Worm (Caenorhabditis elegans) whole organism, young adult: Measurements from ENCODE around the gene tag-180.

Source experiments
- B0035.1 ChIP-seq: sonication (generic microtip); optimal IDR thresholded peaks from 2 replicates; lab custom pipeline; 2016; ENCODE audit warnings: missing genetic modification characterization, mild to moderate bottlenecking, missing compliant biosample characterization, missing genotype, missing genetic modification reagents
- C06A6.2 ChIP-seq: fragments of 200-800 bp; sonication (Bioruptor generic); conservative IDR thresholded peaks from 2 replicates; pipeline ENCODE4 v1.3.6; 2022; ENCODE audit warnings: missing genetic modification characterization, missing compliant biosample characterization
- C17E4.6 ChIP-seq: fragments of 200-800 bp; sonication (Bioruptor generic); IDR thresholded peaks from 2 replicates; pipeline ENCODE4 v1.3.6; 2022; ENCODE audit warnings: missing genetic modification reagents, missing genetic modification characterization, missing compliant biosample characterization
- F23B12.7 ChIP-seq: sonication (generic microtip); optimal IDR thresholded peaks from 2 replicates; lab custom pipeline; 2017; ENCODE audit warnings: missing genetic modification characterization, mild to moderate bottlenecking, missing compliant biosample characterization, antibody characterized with exemption, moderate library complexity; ENCODE audit not compliant: insufficient read depth
- F33H1.4 ChIP-seq: fragments of 200-800 bp; sonication (Bioruptor generic); IDR thresholded peaks from 2 replicates; pipeline ENCODE4 v1.3.6; 2022; ENCODE audit warnings: missing genetic modification reagents, missing genetic modification characterization, missing compliant biosample characterization
- K11D2.4 ChIP-seq: fragments of 200-800 bp; sonication (Bioruptor generic); IDR thresholded peaks from 2 replicates; pipeline ENCODE4 v1.3.6; 2022; ENCODE audit warnings: missing genetic modification reagents, missing genetic modification characterization, missing compliant biosample characterization
- K12H6.12 ChIP-seq: fragments of 200-800 bp; sonication (Bioruptor generic); optimal IDR thresholded peaks from 2 replicates; lab custom pipeline; 2018; ENCODE audit warnings: mild to moderate bottlenecking, missing genetic modification characterization, missing compliant biosample characterization
- Y53F4B.3 ChIP-seq: fragments of 200-800 bp; sonication (Bioruptor generic); IDR thresholded peaks from 2 replicates; pipeline ENCODE4 v1.3.6; 2022; ENCODE audit warnings: missing genetic modification reagents, missing genetic modification characterization, missing compliant biosample characterization
- Y53G8AR.9 ChIP-seq: fragments of 200-800 bp; sonication (Bioruptor generic); conservative IDR thresholded peaks from 2 replicates; pipeline ENCODE4 v1.3.6; 2022; ENCODE audit warnings: missing genetic modification reagents, missing genetic modification characterization, missing compliant biosample characterization
- Y95B8A.8 ChIP-seq: fragments of 200-800 bp; sonication (Bioruptor generic); IDR thresholded peaks from 2 replicates; pipeline ENCODE4 v1.3.6; 2022; ENCODE audit warnings: missing genetic modification reagents, missing genetic modification characterization, missing compliant biosample characterization
- ZK185.1 ChIP-seq: sonication (generic microtip); optimal IDR thresholded peaks from 2 replicates; lab custom pipeline; 2016; ENCODE audit warnings: mild to moderate bottlenecking, missing genetic modification characterization, missing compliant biosample characterization; ENCODE audit not compliant: poor library complexity, severe bottlenecking
- ama-1 ChIP-seq, 3 experiments: fragments of 150-350 bp in 1 of 3; sonication (generic microtip) in 2 of 3; optimal IDR thresholded peaks; 2 replicates each; lab custom pipeline; 2014 to 2018; ENCODE audit warnings: missing biosample characterization in 2 of 3, missing genetic modification characterization in 2 of 3, missing genetic modification reagents in 2 of 3
- aptf-2 ChIP-seq: fragments of 200-800 bp; sonication (Bioruptor generic); conservative IDR thresholded peaks from 2 replicates; pipeline ENCODE4 v1.3.6; 2022; ENCODE audit warnings: missing genetic modification reagents, missing genetic modification characterization, missing compliant biosample characterization
- athp-1 ChIP-seq: sonication (generic microtip); optimal IDR thresholded peaks from 2 replicates; lab custom pipeline; 2017; ENCODE audit warnings: mild to moderate bottlenecking, missing genetic modification characterization, missing compliant biosample characterization
- bed-2 ChIP-seq: fragments of 200-800 bp; sonication (Bioruptor generic); IDR thresholded peaks from 2 replicates; pipeline ENCODE4 v1.3.6; 2022; ENCODE audit warnings: missing genetic modification reagents, missing genetic modification characterization, missing compliant biosample characterization
- cebp-2 ChIP-seq: fragments of 200-800 bp; sonication (Bioruptor generic); IDR thresholded peaks from 2 replicates; pipeline ENCODE4 v1.3.6; 2022; ENCODE audit warnings: missing genetic modification characterization, missing compliant biosample characterization
- ceh-58 ChIP-seq: fragments of 200-800 bp; sonication (Bioruptor generic); IDR thresholded peaks from 2 replicates; pipeline ENCODE4 v1.3.6; 2022; ENCODE audit warnings: missing genetic modification characterization, missing compliant biosample characterization
- die-1 ChIP-seq: sonication (generic microtip); optimal IDR thresholded peaks from 2 replicates; lab custom pipeline; 2016; ENCODE audit warnings: missing genotype, mild to moderate bottlenecking, missing genetic modification characterization, missing compliant biosample characterization
- dox-1 ChIP-seq: fragments of 200-800 bp; sonication (Bioruptor generic); IDR thresholded peaks from 2 replicates; pipeline ENCODE4 v1.3.6; 2022; ENCODE audit warnings: missing genetic modification reagents, missing genetic modification characterization, missing compliant biosample characterization
- egl-44 ChIP-seq: fragments of 200-800 bp; sonication (Bioruptor generic); IDR thresholded peaks from 2 replicates; pipeline ENCODE4 v1.3.6; 2022; ENCODE audit warnings: missing genetic modification reagents, missing genetic modification characterization, missing compliant biosample characterization
- fkh-3 ChIP-seq: sonication (generic microtip); optimal IDR thresholded peaks from 2 replicates; lab custom pipeline; 2016; ENCODE audit warnings: mild to moderate bottlenecking, missing genetic modification characterization, missing compliant biosample characterization
- hlh-26 ChIP-seq: fragments of 200-800 bp; sonication (Bioruptor generic); conservative IDR thresholded peaks from 2 replicates; pipeline ENCODE4 v1.3.6; 2022; ENCODE audit warnings: missing genetic modification reagents, missing genetic modification characterization, missing compliant biosample characterization
- hsf-1 ChIP-seq: fragments of 200-800 bp; sonication (Bioruptor generic); IDR thresholded peaks from 2 replicates; pipeline ENCODE4 v1.3.6; 2022; ENCODE audit warnings: missing genetic modification reagents, missing genetic modification characterization, missing compliant biosample characterization
- lag-1 ChIP-seq: fragments of 200-800 bp; sonication (Bioruptor generic); IDR thresholded peaks from 2 replicates; pipeline ENCODE4 v1.3.6; 2022; ENCODE audit warnings: missing genetic modification reagents, missing genetic modification characterization, missing compliant biosample characterization
- lin-26 ChIP-seq: fragments of 200-800 bp; sonication (Bioruptor generic); IDR thresholded peaks from 2 replicates; pipeline ENCODE4 v1.3.6; 2022; ENCODE audit warnings: missing genetic modification reagents, missing genetic modification characterization, missing compliant biosample characterization
- lin-54 ChIP-seq: fragments of 200-800 bp; sonication (Bioruptor generic); optimal IDR thresholded peaks from 2 replicates; lab custom pipeline; 2018; ENCODE audit warnings: mild to moderate bottlenecking, missing genetic modification characterization, missing compliant biosample characterization
- lir-1 ChIP-seq: fragments of 200-800 bp; sonication (Bioruptor generic); conservative IDR thresholded peaks from 2 replicates; pipeline ENCODE4 v1.3.6; 2022; ENCODE audit warnings: missing genetic modification reagents, missing genetic modification characterization, missing compliant biosample characterization
- lsl-1 ChIP-seq: fragments of 200-800 bp; sonication (Bioruptor generic); optimal IDR thresholded peaks from 2 replicates; lab custom pipeline; 2018; ENCODE audit warnings: mild to moderate bottlenecking, missing genetic modification characterization, moderate library complexity, missing compliant biosample characterization
- lsy-27 ChIP-seq: sonication (generic microtip); optimal IDR thresholded peaks from 2 replicates; lab custom pipeline; 2017; ENCODE audit warnings: missing genetic modification characterization, mild to moderate bottlenecking, missing compliant biosample characterization, antibody characterized with exemption, missing genotype, borderline replicate concordance; ENCODE audit not compliant: insufficient read depth
- madf-8 ChIP-seq: fragments of 200-800 bp; sonication (Bioruptor generic); conservative IDR thresholded peaks from 2 replicates; pipeline ENCODE4 v1.3.6; 2022; ENCODE audit warnings: missing genetic modification reagents, missing genetic modification characterization, missing compliant biosample characterization
- mes-4 ChIP-seq: sonication (generic microtip); optimal IDR thresholded peaks from 2 replicates; lab custom pipeline; 2016; ENCODE audit warnings: missing genotype, missing genetic modification characterization, missing compliant biosample characterization
- mxl-1 ChIP-seq: sonication (generic microtip); optimal IDR thresholded peaks from 2 replicates; lab custom pipeline; 2016; ENCODE audit warnings: missing genetic modification characterization, missing compliant biosample characterization
- pbrm-1 ChIP-seq: fragments of 200-800 bp; sonication (Bioruptor generic); IDR thresholded peaks from 2 replicates; pipeline ENCODE4 v1.3.6; 2022; ENCODE audit warnings: missing genetic modification reagents, missing genetic modification characterization, missing compliant biosample characterization
- rcor-1 ChIP-seq: fragments of 200-800 bp; sonication (Bioruptor generic); IDR thresholded peaks from 2 replicates; pipeline ENCODE4 v1.3.6; 2022; ENCODE audit warnings: missing genetic modification reagents, missing genetic modification characterization, missing compliant biosample characterization
- rec-8 ChIP-seq, 2 experiments: sonication (generic microtip); optimal IDR thresholded peaks; 2 replicates each; lab custom pipeline; 2016; ENCODE audit warnings: mild to moderate bottlenecking in 2 of 2, missing genetic modification characterization in 2 of 2, missing genetic modification reagents in 2 of 2, missing genotype in 2 of 2, missing biosample characterization in 1 of 2, missing compliant biosample characterization in 1 of 2, moderate library complexity in 1 of 2
- snpc-1.3 ChIP-seq: sonication (generic microtip); optimal IDR thresholded peaks from 2 replicates; lab custom pipeline; 2017; ENCODE audit warnings: missing genetic modification characterization, mild to moderate bottlenecking, missing compliant biosample characterization, antibody characterized with exemption, moderate library complexity, missing genotype, missing genetic modification reagents; ENCODE audit not compliant: insufficient read depth
- snpc-3.4 ChIP-seq: sonication (generic microtip); optimal IDR thresholded peaks from 2 replicates; lab custom pipeline; 2017; ENCODE audit warnings: missing genetic modification characterization, mild to moderate bottlenecking, missing compliant biosample characterization, antibody characterized with exemption, moderate library complexity, missing genotype, missing genetic modification reagents
- somi-1 ChIP-seq: fragments of 200-800 bp; sonication (Bioruptor generic); optimal IDR thresholded peaks from 2 replicates; lab custom pipeline; 2018; ENCODE audit warnings: mild to moderate bottlenecking, missing genetic modification characterization, missing compliant biosample characterization
- tbp1 ChIP-seq: fragments of 200-800 bp; sonication (Bioruptor generic); optimal IDR thresholded peaks from 2 replicates; lab custom pipeline; 2018; ENCODE audit warnings: mild to moderate bottlenecking, missing genetic modification characterization, missing compliant biosample characterization
- tbx-9 ChIP-seq: sonication (generic microtip); optimal IDR thresholded peaks from 2 replicates; lab custom pipeline; 2016; ENCODE audit warnings: borderline replicate concordance, missing genetic modification characterization, inconsistent platforms, missing compliant biosample characterization
- zfh-2 ChIP-seq: fragments of 200-800 bp; sonication (Bioruptor generic); conservative IDR thresholded peaks from 2 replicates; pipeline ENCODE4 v1.3.6; 2022; ENCODE audit warnings: missing genetic modification reagents, missing genetic modification characterization, missing compliant biosample characterization
- ztf-22 ChIP-seq: fragments of 200-800 bp; sonication (Bioruptor generic); optimal IDR thresholded peaks from 2 replicates; lab custom pipeline; 2018; ENCODE audit warnings: mild to moderate bottlenecking, missing genetic modification characterization, moderate library complexity, missing compliant biosample characterization
- ztf-3 ChIP-seq: fragments of 200-800 bp; sonication (Bioruptor generic); optimal IDR thresholded peaks from 2 replicates; lab custom pipeline; 2018; ENCODE audit warnings: mild to moderate bottlenecking, missing genetic modification characterization, missing compliant biosample characterization
- ztf-6 ChIP-seq: fragments of 200-800 bp; sonication (Bioruptor generic); IDR thresholded peaks from 2 replicates; pipeline ENCODE4 v1.3.6; 2022; ENCODE audit warnings: missing genetic modification reagents, missing genetic modification characterization, missing compliant biosample characterization

The tag-180 gene

ce11 chrII:11284701-11285100 is 44.5 kb downstream of the tag-180 start:
- TF ChIP-seq pbrm-1 (no peak), K12H6.12 (tag; lab: Kevin White, UChicago) (no peak), lin-54 (GFP tag; lab: Kevin White, UChicago) (no peak), C17E4.6 (GFP tag; lab: Robert Waterston, UW) (no peak), mes-4 (tag; lab: Kevin White, UChicago) (no peak), lsy-27 (tag; lab: Kevin White, UChicago) (no peak), Y53G8AR.9 (GFP tag; lab: Robert Waterston, UW) (no peak), cebp-2 (GFP tag; lab: Robert Waterston, UW) (no peak), aptf-2 (no peak), F23B12.7 (tag; lab: Kevin White, UChicago) (no peak), K11D2.4 (GFP tag; lab: Robert Waterston, UW) (no peak), bed-2 (no peak), egl-44 (GFP tag; lab: Robert Waterston, UW) (no peak), Y53F4B.3 (GFP tag; lab: Robert Waterston, UW) (no peak), zfh-2 (no peak)

- TF ChIP-seq ceh-58 (GFP tag; lab: Robert Waterston, UW) (no peak), athp-1 (tag; lab: Kevin White, UChicago) (no peak), lin-26 (GFP tag; lab: Robert Waterston, UW) (no peak), die-1 (tag; lab: Kevin White, UChicago) (no peak), lir-1 (GFP tag; lab: Robert Waterston, UW) (no peak), dox-1 (GFP tag; lab: Robert Waterston, UW) (no peak), Y53G8AR.9 (GFP tag; lab: Robert Waterston, UW) (no peak), lag-1 (GFP tag; lab: Robert Waterston, UW) (no peak), ztf-22 (GFP tag; lab: Kevin White, UChicago) (no peak), B0035.1 (tag; lab: Kevin White, UChicago) (no peak), lsl-1 (GFP tag; lab: Kevin White, UChicago) (no peak), rcor-1 (GFP tag; lab: Robert Waterston, UW) (no peak), mxl-1 (no peak), ztf-3 (GFP tag; lab: Kevin White, UChicago) (no peak), pbrm-1 (no peak), Y95B8A.8 (GFP tag; lab: Robert Waterston, UW) (no peak), hsf-1 (GFP tag; lab: Robert Waterston, UW) (no peak), ZK185.1 (no peak), somi-1 (GFP tag; lab: Kevin White, UChicago) (no peak)
Observed at ce11 chrII:11283803-11284202, 45.4 kb downstream of the tag-180 start.

DNA sequence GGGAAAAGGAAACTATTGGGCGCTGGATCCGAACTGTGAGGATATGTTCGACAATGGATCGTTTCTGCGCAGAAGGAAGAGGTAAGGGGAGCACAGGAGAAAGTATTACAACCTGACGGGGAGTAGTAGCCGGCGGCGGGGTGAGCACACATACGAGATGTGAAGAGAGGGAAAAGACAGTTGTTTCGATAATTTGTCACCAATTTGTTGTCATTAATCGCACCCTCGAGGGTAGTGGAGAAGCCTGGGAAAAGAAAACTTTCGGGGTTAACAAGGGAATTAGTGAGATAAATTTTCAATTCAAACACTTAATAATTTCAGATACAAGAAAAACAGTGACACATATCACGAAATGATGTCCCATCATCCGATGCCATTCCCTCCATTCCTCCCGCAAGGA is 46.2 kb downstream of the tag-180 start:
- TF ChIP-seq snpc-3.4 (tag; lab: Kevin White, UChicago) (no peak), egl-44 (GFP tag; lab: Robert Waterston, UW) (no peak), tbx-9 (tag; lab: Kevin White, UChicago) (no peak), madf-8 (GFP tag; lab: Robert Waterston, UW) (no peak), fkh-3 (tag; lab: Kevin White, UChicago) (no peak), rec-8 (tag; optimal IDR thresholded peaks at IDR 0.05; lab: Kevin White, UChicago) (no peak), ztf-6 (GFP tag; lab: Robert Waterston, UW) (no peak), tbp1 (GFP tag; lab: Kevin White, UChicago) (no peak), C06A6.2 (GFP tag; lab: Robert Waterston, UW) (no peak), F33H1.4 (no peak), hlh-26 (GFP tag; lab: Robert Waterston, UW) (no peak), ama-1 (optimal IDR thresholded peaks at IDR 0.05; lab: Kevin White, UChicago) (no peak), ama-1 (GFP tag; optimal IDR thresholded peaks at IDR 0.05; lab: Kevin White, UChicago) (no peak), snpc-1.3 (tag; lab: Kevin White, UChicago) (no peak)
